Worm (Caenorhabditis elegans) whole organism, L3 larva: ENCODE measurements around the gene srab-6.

Experiments used
- ceh-9 ChIP-seq: sonication (generic microtip); optimal IDR thresholded peaks from 2 replicates; lab custom pipeline; 2018; ENCODE audit warnings: missing biosample characterization, missing genetic modification characterization
- nfya-1 ChIP-seq: sonication (generic microtip); optimal IDR thresholded peaks from 2 replicates; lab custom pipeline; 2017; ENCODE audit warnings: missing genetic modification characterization, mild to moderate bottlenecking, missing compliant biosample characterization, antibody characterized with exemption, moderate library complexity; ENCODE audit not compliant: insufficient read depth
- unc-62 ChIP-seq: fragments of 150-350 bp; sonication (generic microtip); optimal IDR thresholded peaks from 4 replicates; lab custom pipeline; 2014; ENCODE audit warnings: missing biosample characterization, missing genetic modification reagents, missing genetic modification characterization
- ztf-4 ChIP-seq: fragments of 150-350 bp; optimal IDR thresholded peaks from 2 replicates; lab custom pipeline; 2014; ENCODE audit warnings: missing biosample characterization, missing genetic modification characterization

ce11 chrV:3104134-3104533 is 47.6 kb downstream of the srab-6 start, which contains the start of gene str-66:
- TF ChIP-seq ztf-4 (tag; lab: Kevin White, UChicago) (no peak), ceh-9 (tag; lab: Kevin White, UChicago) (no peak), nfya-1 (tag; lab: Kevin White, UChicago) (no peak), unc-62 (GFP tag; lab: Kevin White, UChicago) (no peak)
